Worm (Caenorhabditis elegans) whole organism, mixed stage, embryonic: ENCODE data around the gene mrpl-16.

Experiments
- drap-1 ChIP-seq: fragments of 200-800 bp; sonication (Bioruptor generic); optimal IDR thresholded peaks from 3 replicates; lab custom pipeline; 2018; ENCODE audit warnings: mild to moderate bottlenecking, missing genetic modification characterization, missing compliant biosample characterization
- elt-1 ChIP-seq: sonication (generic microtip); optimal IDR thresholded peaks from 2 replicates; lab custom pipeline; 2017; ENCODE audit warnings: missing genetic modification characterization, mild to moderate bottlenecking, missing compliant biosample characterization, antibody characterized with exemption, moderate library complexity, borderline replicate concordance; ENCODE audit not compliant: insufficient read depth
- elt-3 ChIP-seq: fragments of 150-350 bp; optimal IDR thresholded peaks from 2 replicates; lab custom pipeline; 2014; ENCODE audit warnings: missing biosample characterization, missing genetic modification characterization
- lin-13 ChIP-seq: fragments of 150-350 bp; optimal IDR thresholded peaks from 2 replicates; lab custom pipeline; 2014; ENCODE audit warnings: missing biosample characterization, missing genetic modification characterization
- lin-32 ChIP-seq: fragments of 200-800 bp; sonication (Bioruptor generic); optimal IDR thresholded peaks from 2 replicates; lab custom pipeline; 2018; ENCODE audit warnings: mild to moderate bottlenecking, missing genetic modification characterization, missing compliant biosample characterization
- lsy-2 ChIP-seq: fragments of 150-350 bp; optimal IDR thresholded peaks from 2 replicates; lab custom pipeline; 2014; ENCODE audit warnings: missing biosample characterization, missing genetic modification characterization
- mep-1 ChIP-seq: fragments of 150-350 bp; optimal IDR thresholded peaks from 2 replicates; lab custom pipeline; 2017; ENCODE audit warnings: missing biosample characterization, missing genetic modification reagents, missing genetic modification characterization, inconsistent platforms
- nhr-28 ChIP-seq: fragments of 150-350 bp; optimal IDR thresholded peaks from 2 replicates; lab custom pipeline; 2014; ENCODE audit warnings: missing biosample characterization, missing genetic modification characterization
- pha-4 ChIP-seq: fragments of 150-350 bp; optimal IDR thresholded peaks from 2 replicates; lab custom pipeline; 2018; ENCODE audit warnings: missing biosample characterization, missing genetic modification reagents, missing genetic modification characterization
- snpc-4 ChIP-seq: fragments of 150-350 bp; optimal IDR thresholded peaks from 2 replicates; lab custom pipeline; 2014; ENCODE audit warnings: missing biosample characterization, missing genetic modification characterization
- ztf-11 ChIP-seq: fragments of 150-350 bp; optimal IDR thresholded peaks from 2 replicates; lab custom pipeline; 2014; ENCODE audit warnings: missing biosample characterization, missing genetic modification characterization

ce11 chrIII:4671491-4671890, 32.7 kb upstream of the mrpl-16 start, which contains the start of gene T23F11.11:
- TF ChIP-seq mep-1 (tag; lab: Kevin White, UChicago) (no peak), ztf-11 (no peak), elt-1 (no peak), lin-13 (no peak), snpc-4 (no peak), pha-4 (tag; lab: Kevin White, UChicago) (no peak), lsy-2 (no peak), drap-1 (GFP tag; lab: Kevin White, UChicago) (no peak), lin-32 (GFP tag; lab: Kevin White, UChicago) (no peak), nhr-28 (tag; lab: Kevin White, UChicago) (no peak), elt-3 (no peak)
